Worm (Caenorhabditis elegans): ENCODE measurements around the gene K07H8.12.

K07H8.12 gene

DNA sequence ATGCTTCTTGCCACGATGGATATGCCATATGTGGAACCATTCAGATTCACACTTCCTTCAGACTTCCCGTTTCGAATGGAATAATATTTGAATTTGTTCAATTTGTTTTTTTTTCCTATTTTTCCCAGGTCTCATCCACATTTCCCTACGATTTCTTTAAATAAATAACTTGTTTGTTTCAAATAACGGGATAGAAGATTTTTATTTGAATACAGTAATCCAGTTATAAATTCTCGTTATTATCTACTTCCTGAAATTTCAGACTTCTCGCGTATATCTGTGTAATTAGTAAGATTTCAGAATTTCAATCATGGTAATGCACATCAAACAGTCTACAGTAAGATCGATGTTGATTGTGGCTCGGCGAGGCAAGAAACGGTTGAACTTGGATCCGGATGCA lies 24.0 kb upstream of the K07H8.12 start, which contains the start of gene F35H10.5:
F35H10.5 (plus strand) TSS at position 301 of the 400 bp plus-strand sequence.
- no peak for TF ChIP-seq ceh-34 (tag; optimal IDR thresholded peaks at IDR 0.05)
- no peak for TF ChIP-seq sox-2 (GFP tag; IDR thresholded peaks at IDR 0.05)
- no peak for TF ChIP-seq fkh-10 (GFP tag; optimal IDR thresholded peaks at IDR 0.05)
- TF ChIP-seq ets-4 (tag; optimal IDR thresholded peaks at IDR 0.05): no peak
- TF ChIP-seq nhr-232 (tag; optimal IDR thresholded peaks at IDR 0.05): no peak
- no peak for TF ChIP-seq ceh-9 (tag; optimal IDR thresholded peaks at IDR 0.05)

DNA sequence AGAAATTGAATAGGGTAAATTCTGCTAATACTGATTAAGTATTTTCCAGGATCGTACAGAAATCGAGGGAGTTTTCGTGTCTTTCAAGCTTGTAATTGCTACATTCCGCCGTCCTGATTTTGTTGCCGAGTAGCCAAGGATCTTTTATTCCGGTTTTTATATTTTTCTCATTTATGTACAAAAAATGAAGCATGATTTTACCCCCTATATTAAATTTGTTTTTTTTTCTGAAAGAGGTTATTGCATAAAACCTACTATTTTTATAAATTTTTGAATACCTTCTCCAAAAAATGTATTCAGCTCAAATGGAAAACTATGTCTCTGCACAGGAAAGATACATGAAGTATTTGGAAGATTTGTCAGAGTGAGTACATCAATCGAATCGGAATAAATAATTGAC lies 23.1 kb upstream of the K07H8.12 start, which contains the start of gene F35H10.6:
F35H10.6 (plus strand) TSS at position 301 of the 400 bp plus-strand sequence.
- TF ChIP-seq ceh-31 (tag; optimal IDR thresholded peaks at IDR 0.05) (no peak), ceh-18 (tag; optimal IDR thresholded peaks at IDR 0.05) (no peak), C38D4.7 (GFP tag; optimal IDR thresholded peaks at IDR 0.05) (no peak), ztf-16 (tag; optimal IDR thresholded peaks at IDR 0.05) (no peak), ceh-24 (tag; optimal IDR thresholded peaks at IDR 0.05) (no peak), lin-11 (tag; optimal IDR thresholded peaks at IDR 0.05) (no peak)

DNA sequence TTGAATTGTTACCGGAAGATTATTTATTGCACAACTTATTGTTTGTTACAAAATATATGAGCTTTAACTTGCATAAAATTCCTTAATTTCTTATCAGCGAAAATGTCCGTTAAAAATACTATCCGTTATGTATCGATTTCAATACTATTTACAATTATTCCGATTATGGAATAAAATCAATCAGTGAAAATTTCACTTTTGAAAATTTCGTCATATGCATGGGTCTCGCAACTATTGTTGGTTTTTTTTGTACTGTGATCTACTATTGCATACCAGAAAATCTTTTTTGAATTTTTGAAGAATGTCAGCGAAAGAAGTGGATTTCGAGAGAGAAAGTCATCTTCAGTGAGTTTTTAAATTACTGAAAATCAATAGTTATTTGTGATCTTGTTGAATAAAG lies 20.7 kb upstream of the K07H8.12 start, which contains the start of gene nprl-3:
nprl-3 (plus strand) TSS at position 301 of the 400 bp plus-strand sequence.
- TF ChIP-seq lim-6 (tag; optimal IDR thresholded peaks at IDR 0.05) (no peak), ceh-19 (GFP tag; optimal IDR thresholded peaks at IDR 0.05) (no peak), ceh-18 (tag; optimal IDR thresholded peaks at IDR 0.05) (no peak), unc-55 (GFP tag; optimal IDR thresholded peaks at IDR 0.05) (no peak)

DNA sequence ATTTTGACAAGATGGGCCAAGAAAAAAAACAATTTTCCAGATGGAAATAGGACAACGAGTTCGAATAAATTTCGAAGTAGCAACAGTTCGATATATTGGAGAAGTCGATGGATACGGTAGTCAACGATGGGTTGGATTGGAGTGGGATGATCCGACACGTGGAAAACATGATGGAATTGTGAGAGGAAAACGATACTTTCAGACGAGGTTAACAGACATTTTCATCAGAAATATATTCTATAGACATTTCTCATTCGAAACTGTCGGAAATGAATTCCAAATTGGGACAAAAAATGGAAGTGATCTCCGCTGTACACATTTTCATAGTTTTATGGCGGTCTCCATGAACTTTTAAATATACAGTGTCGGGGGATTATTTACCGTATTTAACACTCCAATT lies 18.1 kb upstream of the K07H8.12 start, which contains the start of gene tbce-1:
tbce-1 (plus strand) TSS at position 41 of the 400 bp plus-strand sequence.
- no peak for TF ChIP-seq tbx-2 (tag; optimal IDR thresholded peaks at IDR 0.05)
- no peak for TF ChIP-seq K09A11.1 (tag; optimal IDR thresholded peaks at IDR 0.05; ENCODE audit: insufficient read depth)
- TF ChIP-seq gmeb-2 (tag; optimal IDR thresholded peaks at IDR 0.05): no peak
- no peak for TF ChIP-seq ceh-48 (tag; optimal IDR thresholded peaks at IDR 0.05)
- TF ChIP-seq syd-9 (tag; optimal IDR thresholded peaks at IDR 0.05): no peak
- TF ChIP-seq ceh-24 (tag; optimal IDR thresholded peaks at IDR 0.05): no peak
- TF ChIP-seq zip-5 (tag; optimal IDR thresholded peaks at IDR 0.05): no peak

DNA sequence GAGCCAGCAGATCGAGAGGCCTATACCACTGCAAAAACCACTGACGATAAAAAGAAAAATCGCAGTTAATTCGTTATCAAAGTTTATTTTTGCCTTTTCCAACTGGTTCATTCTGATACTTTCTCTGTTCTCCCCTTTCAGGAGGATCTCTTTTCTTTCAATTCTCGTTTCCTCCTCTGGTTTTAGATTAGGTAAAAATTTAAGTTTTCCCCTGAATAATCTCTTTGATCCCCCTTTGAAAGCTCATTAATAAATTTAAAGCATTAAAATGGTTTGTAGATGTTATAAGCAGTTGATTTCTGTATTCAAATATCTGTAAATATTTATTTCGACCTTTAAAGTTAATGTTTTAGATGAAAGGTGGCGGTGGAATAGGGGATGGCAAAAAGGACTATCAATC lies 14.7 kb upstream of the K07H8.12 start, which contains the start of gene K07H8.2:
K07H8.2 (plus strand) TSS at position 301 of the 400 bp plus-strand sequence.
- TF ChIP-seq ets-4 (tag; optimal IDR thresholded peaks at IDR 0.05) (no peak), Y22D7AL.16 (tag; optimal IDR thresholded peaks at IDR 0.05) (no peak), pqm-1 (tag; optimal IDR thresholded peaks at IDR 0.05) (no peak), elt-4 (tag; optimal IDR thresholded peaks at IDR 0.05) (no peak), dmd-4 (tag; optimal IDR thresholded peaks at IDR 0.05; ENCODE audit: borderline replicate concordance) (no peak), unc-42 (tag; optimal IDR thresholded peaks at IDR 0.05) (no peak), ceh-31 (tag; optimal IDR thresholded peaks at IDR 0.05) (no peak), ceh-30 (tag; optimal IDR thresholded peaks at IDR 0.05) (no peak), unc-3 (GFP tag; conservative IDR thresholded peaks at IDR 0.05) (no peak), unc-3 (tag; optimal IDR thresholded peaks at IDR 0.05) (no peak), nhr-11 (tag; optimal IDR thresholded peaks at IDR 0.05) (no peak), sox-4 (tag; optimal IDR thresholded peaks at IDR 0.05) (no peak), che-1 (tag; optimal IDR thresholded peaks at IDR 0.05) (no peak), pax-1 (tag; optimal IDR thresholded peaks at IDR 0.05) (no peak), fax-1 (tag; optimal IDR thresholded peaks at IDR 0.05) (no peak)

Data from whole organism, late embryonic.